Fruit fly (Drosophila melanogaster) whole organism, embryonic: ENCODE measurements around the gene cerv.
A peak's percentile ranks its signal among the peaks of the same experiment; 100 is the strongest.

Experiments used
- ATbp ChIP-seq: fragments of 200-800 bp; sonication (Bioruptor generic); optimal IDR thresholded peaks from 2 replicates; lab custom pipeline; 2017; ENCODE audit warnings: missing biosample characterization, mild to moderate bottlenecking, missing genetic modification characterization, missing genetic modification reagents
- CG1024 ChIP-seq: fragments of 200-800 bp; sonication (Bioruptor generic); IDR thresholded peaks from 2 replicates; pipeline ENCODE4 v1.3.6; 2022; ENCODE audit warnings: missing biosample characterization, missing genetic modification characterization
- CG10267 ChIP-seq: fragments of 200-800 bp; sonication (Bioruptor generic); optimal IDR thresholded peaks from 2 replicates; lab custom pipeline; 2018; ENCODE audit warnings: missing biosample characterization, mild to moderate bottlenecking, missing genetic modification characterization, moderate library complexity
- CG10959 ChIP-seq: fragments of 200-800 bp; sonication (Bioruptor generic); IDR thresholded peaks from 2 replicates; pipeline ENCODE4 v1.3.6; 2022; ENCODE audit warnings: missing biosample characterization, missing genetic modification characterization
- CG12219 ChIP-seq: fragments of 200-800 bp; sonication (Bioruptor generic); optimal IDR thresholded peaks from 3 replicates; lab custom pipeline; 2018; ENCODE audit warnings: missing biosample characterization, mild to moderate bottlenecking, missing genetic modification characterization
- CG12942 ChIP-seq: fragments of 200-800 bp; sonication (Bioruptor generic); optimal IDR thresholded peaks from 3 replicates; lab custom pipeline; 2016; ENCODE audit warnings: missing biosample characterization, missing genetic modification characterization
- CG13287 ChIP-seq: fragments of 200-800 bp; sonication (Bioruptor generic); IDR thresholded peaks from 2 replicates; pipeline ENCODE4 v1.3.6; 2022; ENCODE audit warnings: missing biosample characterization, missing genetic modification characterization; ENCODE audit not compliant: partially characterized antibody
- CG13296 ChIP-seq: fragments of 200-800 bp; sonication (Bioruptor generic); optimal IDR thresholded peaks from 3 replicates; lab custom pipeline; 2018; ENCODE audit warnings: missing biosample characterization, mild to moderate bottlenecking, missing genetic modification characterization
- CG15479 ChIP-seq: fragments of 200-800 bp; sonication (Bioruptor generic); optimal IDR thresholded peaks from 3 replicates; lab custom pipeline; 2019; ENCODE audit warnings: missing biosample characterization, mild to moderate bottlenecking, missing genetic modification characterization, moderate library complexity
- CG1603 ChIP-seq: fragments of 200-800 bp; sonication (Bioruptor generic); optimal IDR thresholded peaks from 2 replicates; lab custom pipeline; 2019; ENCODE audit warnings: missing biosample characterization, mild to moderate bottlenecking, missing genetic modification characterization, moderate library complexity
- CG30403 ChIP-seq: fragments of 200-800 bp; sonication (Bioruptor generic); optimal IDR thresholded peaks from 3 replicates; lab custom pipeline; 2016; ENCODE audit warnings: missing biosample characterization, missing genetic modification characterization
- CG31365 ChIP-seq: fragments of 200-800 bp; sonication (Bioruptor generic); optimal IDR thresholded peaks from 2 replicates; lab custom pipeline; 2018; ENCODE audit warnings: missing biosample characterization, mild to moderate bottlenecking, missing genetic modification characterization
- CG33557 ChIP-seq: fragments of 200-800 bp; sonication (Bioruptor generic); optimal IDR thresholded peaks from 2 replicates; lab custom pipeline; 2019; ENCODE audit warnings: missing biosample characterization, mild to moderate bottlenecking, missing genetic modification characterization, moderate library complexity
- CG34224 ChIP-seq: fragments of 200-800 bp; sonication (Bioruptor generic); IDR thresholded peaks from 3 replicates; pipeline ENCODE4 v1.3.6; 2022; ENCODE audit warnings: missing biosample characterization, missing genetic modification characterization; ENCODE audit not compliant: partially characterized antibody
- CG3847 ChIP-seq: fragments of 200-800 bp; sonication (Bioruptor generic); IDR thresholded peaks from 2 replicates; pipeline ENCODE4 v1.3.6; 2022; ENCODE audit warnings: missing biosample characterization, missing genetic modification characterization
- CG4820 ChIP-seq: fragments of 200-800 bp; sonication (Bioruptor generic); optimal IDR thresholded peaks from 3 replicates; lab custom pipeline; 2016; ENCODE audit warnings: missing biosample characterization, missing genetic modification characterization
- CG6854 ChIP-seq: fragments of 200-800 bp; sonication (Bioruptor generic); optimal IDR thresholded peaks from 3 replicates; lab custom pipeline; 2017; ENCODE audit warnings: missing biosample characterization, mild to moderate bottlenecking, missing genetic modification characterization
- CG7271 ChIP-seq: fragments of 200-800 bp; sonication (Bioruptor generic); optimal IDR thresholded peaks from 2 replicates; lab custom pipeline; 2018; ENCODE audit warnings: missing biosample characterization, mild to moderate bottlenecking, missing genetic modification characterization, moderate library complexity
- CG7745 ChIP-seq: fragments of 200-800 bp; sonication (Bioruptor generic); optimal IDR thresholded peaks from 2 replicates; lab custom pipeline; 2018; ENCODE audit warnings: missing biosample characterization, mild to moderate bottlenecking, missing genetic modification characterization, moderate library complexity
- CG7839 ChIP-seq: fragments of 200-800 bp; sonication (Bioruptor generic); optimal IDR thresholded peaks from 3 replicates; lab custom pipeline; 2018; ENCODE audit warnings: missing biosample characterization, mild to moderate bottlenecking, missing genetic modification characterization, moderate library complexity
- Dbx ChIP-seq: fragments of 200-800 bp; sonication (Bioruptor generic); IDR thresholded peaks from 3 replicates; pipeline ENCODE4 v1.3.6; 2022; ENCODE audit warnings: missing biosample characterization, missing genetic modification characterization
- Dll ChIP-seq: fragments of 200-800 bp; sonication (Bioruptor generic); IDR thresholded peaks from 4 replicates; pipeline ENCODE4 v1.3.6; 2022; ENCODE audit warnings: missing biosample characterization, missing genetic modification characterization; ENCODE audit not compliant: partially characterized antibody
- Doc3 ChIP-seq: fragments of 200-800 bp; sonication (Bioruptor generic); IDR thresholded peaks from 3 replicates; pipeline ENCODE4 v1.3.6; 2022; ENCODE audit warnings: missing biosample characterization, missing genetic modification characterization; ENCODE audit not compliant: partially characterized antibody
- Drgx ChIP-seq: fragments of 200-800 bp; sonication (Bioruptor generic); IDR thresholded peaks from 2 replicates; pipeline ENCODE4 v1.3.6; 2022; ENCODE audit warnings: missing biosample characterization, missing genetic modification characterization
- HLH54F ChIP-seq: fragments of 200-800 bp; sonication (Bioruptor generic); optimal IDR thresholded peaks from 3 replicates; lab custom pipeline; 2016; ENCODE audit warnings: missing biosample characterization, missing genetic modification characterization
- MESR4 ChIP-seq: fragments of 200-800 bp; sonication (Bioruptor generic); optimal IDR thresholded peaks from 2 replicates; lab custom pipeline; 2018; ENCODE audit warnings: missing biosample characterization, mild to moderate bottlenecking, missing genetic modification characterization, moderate library complexity
- NK7.1 ChIP-seq: fragments of 200-800 bp; sonication (Bioruptor generic); optimal IDR thresholded peaks from 3 replicates; lab custom pipeline; 2016; ENCODE audit warnings: missing biosample characterization, missing genetic modification characterization
- Ptx1 ChIP-seq: fragments of 200-800 bp; sonication (Bioruptor generic); IDR thresholded peaks from 2 replicates; pipeline ENCODE4 v1.3.6; 2022; ENCODE audit warnings: missing biosample characterization, missing genetic modification characterization
- Spps ChIP-seq: fragments of 200-800 bp; sonication (Bioruptor generic); optimal IDR thresholded peaks from 2 replicates; lab custom pipeline; 2018; ENCODE audit warnings: missing biosample characterization, mild to moderate bottlenecking, missing genetic modification characterization
- al ChIP-seq: fragments of 200-800 bp; sonication (Bioruptor generic); IDR thresholded peaks from 2 replicates; pipeline ENCODE4 v1.3.6; 2022; ENCODE audit warnings: missing biosample characterization, missing genetic modification characterization
- bcd ChIP-seq: fragments of 200-800 bp; sonication (Bioruptor generic); optimal IDR thresholded peaks from 2 replicates; lab custom pipeline; 2017; ENCODE audit warnings: missing biosample characterization, mild to moderate bottlenecking, missing genetic modification characterization
- chinmo ChIP-seq: fragments of 200-800 bp; sonication (Bioruptor generic); IDR thresholded peaks from 4 replicates; pipeline ENCODE4 v1.3.6; 2022; ENCODE audit warnings: missing biosample characterization, missing genetic modification characterization; ENCODE audit not compliant: partially characterized antibody
- da ChIP-seq: fragments of 200-800 bp; sonication (Bioruptor generic); optimal IDR thresholded peaks from 2 replicates; lab custom pipeline; 2016; ENCODE audit warnings: missing biosample characterization, missing genetic modification characterization
- dati ChIP-seq: fragments of 200-800 bp; sonication (Bioruptor generic); IDR thresholded peaks from 2 replicates; pipeline ENCODE4 v1.3.6; 2022; ENCODE audit warnings: missing biosample characterization, missing genetic modification characterization
- en ChIP-seq: fragments of 200-800 bp; sonication (Bioruptor generic); optimal IDR thresholded peaks from 2 replicates; lab custom pipeline; 2016; ENCODE audit warnings: missing biosample characterization, missing genetic modification characterization
- eve ChIP-seq, 2 experiments: fragments of >200 bp; optimal IDR thresholded peaks; 2 replicates each; lab custom pipeline; 2017; ENCODE audit warnings: missing biosample characterization in 2 of 2, missing genetic modification characterization in 2 of 2
- ewg ChIP-seq: fragments of 200-800 bp; sonication (Bioruptor generic); optimal IDR thresholded peaks from 3 replicates; lab custom pipeline; 2017; ENCODE audit warnings: mild to moderate bottlenecking, missing biosample characterization, missing genetic modification reagents, missing genetic modification characterization
- gsb-n ChIP-seq: fragments of 200-800 bp; sonication (Bioruptor generic); optimal IDR thresholded peaks from 3 replicates; lab custom pipeline; 2018; ENCODE audit warnings: missing biosample characterization, mild to moderate bottlenecking, missing genetic modification characterization
- jumu ChIP-seq: fragments of 200-800 bp; sonication (Bioruptor generic); optimal IDR thresholded peaks from 3 replicates; lab custom pipeline; 2016; ENCODE audit warnings: missing biosample characterization, missing genetic modification characterization
- kah ChIP-seq: fragments of 200-800 bp; sonication (Bioruptor generic); optimal IDR thresholded peaks from 2 replicates; lab custom pipeline; 2018; ENCODE audit warnings: missing biosample characterization, mild to moderate bottlenecking, missing genetic modification characterization
- ken ChIP-seq: fragments of 200-800 bp; sonication (Bioruptor generic); IDR thresholded peaks from 3 replicates; pipeline ENCODE4 v1.3.6; 2022; ENCODE audit warnings: missing biosample characterization, missing genetic modification characterization
- klu ChIP-seq: fragments of 200-800 bp; sonication (Bioruptor generic); IDR thresholded peaks from 2 replicates; pipeline ENCODE4 v1.3.6; 2022; ENCODE audit warnings: missing biosample characterization, missing genetic modification characterization
- lola ChIP-seq, 3 experiments: fragments of >200 bp in 2 of 3; fragments of 200-800 bp in 1 of 3; sonication (Bioruptor generic) in 1 of 3; optimal IDR thresholded peaks; 2 replicates each; lab custom pipeline; 2017 to 2019; ENCODE audit warnings: missing biosample characterization in 3 of 3, missing genetic modification characterization in 3 of 3, mild to moderate bottlenecking in 1 of 3, moderate library complexity in 1 of 3
- nerfin-2 ChIP-seq: fragments of 200-800 bp; sonication (Bioruptor generic); IDR thresholded peaks from 2 replicates; pipeline ENCODE4 v1.3.6; 2022; ENCODE audit warnings: missing biosample characterization, missing genetic modification characterization; ENCODE audit not compliant: partially characterized antibody
- nmo ChIP-seq: fragments of 200-800 bp; sonication (Bioruptor generic); optimal IDR thresholded peaks from 2 replicates; lab custom pipeline; 2018; ENCODE audit warnings: missing biosample characterization, mild to moderate bottlenecking, missing genetic modification characterization, moderate library complexity
- pita ChIP-seq: fragments of 200-800 bp; sonication (Bioruptor generic); optimal IDR thresholded peaks from 2 replicates; lab custom pipeline; 2017; ENCODE audit warnings: missing biosample characterization, mild to moderate bottlenecking, missing genetic modification characterization
- pnt ChIP-seq: fragments of 200-800 bp; sonication (Bioruptor generic); optimal IDR thresholded peaks from 3 replicates; lab custom pipeline; 2016; ENCODE audit warnings: missing biosample characterization, missing genetic modification characterization
- repo ChIP-seq: fragments of 200-800 bp; sonication (Bioruptor generic); optimal IDR thresholded peaks from 2 replicates; lab custom pipeline; 2016; ENCODE audit warnings: missing biosample characterization, missing genetic modification characterization
- row ChIP-seq: fragments of 200-800 bp; sonication (Bioruptor generic); IDR thresholded peaks from 3 replicates; pipeline ENCODE4 v1.3.6; 2022; ENCODE audit warnings: missing biosample characterization, missing genetic modification characterization
- zen2 ChIP-seq: fragments of 200-800 bp; sonication (Bioruptor generic); IDR thresholded peaks from 3 replicates; pipeline ENCODE4 v1.3.6; 2022; ENCODE audit warnings: missing biosample characterization, missing genetic modification characterization; ENCODE audit not compliant: partially characterized antibody

cerv gene

DNA sequence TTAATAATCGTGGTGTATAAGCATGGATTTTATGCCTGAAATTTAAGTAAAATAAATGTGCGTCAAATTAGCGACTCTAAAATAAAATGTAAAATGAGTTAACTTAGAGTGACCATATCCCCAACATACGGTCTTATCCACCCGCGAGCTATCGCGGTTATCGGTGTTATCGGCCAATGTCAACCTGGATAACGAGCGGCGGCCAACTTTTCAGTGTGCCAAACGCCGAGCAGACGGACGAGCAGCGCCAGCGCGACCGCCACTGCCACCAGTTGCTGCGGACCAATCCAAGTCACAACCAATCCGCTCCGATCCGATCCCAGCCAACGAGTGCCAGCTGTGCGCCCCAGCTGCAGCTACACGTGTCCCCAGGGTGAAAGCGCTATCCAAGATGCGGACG is at the start of gene cerv, which contains the start of gene CG7872 (continued):
- TF ChIP-seq Ptx1 (GFP tag; lab: Robert Waterston, UW) (no peak), CG30403 (GFP tag; lab: Kevin White, UChicago) (no peak), en (GFP tag; lab: Kevin White, UChicago) (no peak), CG1603 (tag; lab: Kevin White, UChicago) (peak; percentile 58), CG7839 (tag; lab: Kevin White, UChicago) (no peak), eve (GFP tag; optimal IDR thresholded peaks at IDR 0.05; lab: Kevin White, UChicago) (no peak), CG3847 (GFP tag; lab: Robert Waterston, UW) (peak; percentile 29; the same call in 1 of the 2 replicates), row (GFP tag; lab: Robert Waterston, UW) (peak; percentile 25; the same call in 1 of the 3 replicates), MESR4 (GFP tag; lab: Kevin White, UChicago) (peak; percentile 54), nmo (GFP tag; lab: Kevin White, UChicago) (peak; percentile 1), da (GFP tag; lab: Kevin White, UChicago) (no peak), ewg (peak; percentile 38), Doc3 (GFP tag; lab: Robert Waterston, UW) (peak; percentile 48; the same call in 1 of the 3 replicates), gsb-n (tag; lab: Kevin White, UChicago) (no peak), HLH54F (GFP tag; lab: Kevin White, UChicago) (no peak), al (GFP tag; lab: Robert Waterston, UW) (no peak), CG12942 (no peak), CG34224 (GFP tag; lab: Robert Waterston, UW) (peak; percentile 69), pita (GFP tag; lab: Kevin White, UChicago) (no peak), kah (GFP tag; lab: Kevin White, UChicago) (peak; percentile 31), ATbp (GFP tag; lab: Kevin White, UChicago) (no peak), Drgx (no peak), klu (GFP tag; lab: Robert Waterston, UW) (no peak), Spps (tag; lab: Kevin White, UChicago) (no peak), ken (no peak), CG10959 (no peak), CG13296 (no peak), Dll (GFP tag; lab: Robert Waterston, UW) (peak; percentile 71; the same call in 3 of the 4 replicates), CG31365 (tag; lab: Kevin White, UChicago) (no peak), lola (GFP tag; optimal IDR thresholded peaks at IDR 0.05; lab: Kevin White, UChicago) (no peak), CG7745 (tag; lab: Kevin White, UChicago) (no peak), jumu (no peak), pnt (GFP tag; lab: Kevin White, UChicago) (no peak), repo (no peak), Dbx (GFP tag; lab: Robert Waterston, UW) (no peak), CG12219 (GFP tag; lab: Kevin White, UChicago) (no peak), CG1024 (GFP tag; lab: Robert Waterston, UW) (no peak), nerfin-2 (GFP tag; lab: Robert Waterston, UW) (peak; percentile 67), chinmo (0 out of 4 replicates have a peak, but pooled peaks have one; percentile 74), CG6854 (GFP tag; lab: Kevin White, UChicago) (no peak), CG7271 (tag; lab: Kevin White, UChicago) (no peak), CG33557 (GFP tag; lab: Kevin White, UChicago) (no peak), CG13287 (GFP tag; lab: Robert Waterston, UW) (peak; percentile 78), CG4820 (no peak), CG15479 (GFP tag; lab: Kevin White, UChicago) (no peak), zen2 (GFP tag; lab: Robert Waterston, UW) (peak; percentile 52; the same call in 2 of the 3 replicates), dati (GFP tag; lab: Robert Waterston, UW) (no peak), NK7.1 (GFP tag; lab: Kevin White, UChicago) (no peak), CG10267 (peak; percentile 76), bcd (GFP tag; lab: Kevin White, UChicago) (no peak)
